Fruit fly (Drosophila melanogaster) whole organism, wandering third instar larva: ENCODE data around the gene Rh5.

ENCODE experiments used
- Abd-B ChIP-seq: fragments of >200 bp; optimal IDR thresholded peaks from 2 replicates; lab custom pipeline; 2017; ENCODE audit warnings: missing biosample characterization, missing genetic modification characterization
- Dif ChIP-seq: fragments of 200-275, 200-300 bp; sonication (Bioruptor generic); optimal IDR thresholded peaks from 2 replicates; lab custom pipeline; 2018; ENCODE audit warnings: missing biosample characterization, missing genetic modification characterization; ENCODE audit not compliant: partially characterized antibody
- Jra ChIP-seq: sonication (Bioruptor generic); optimal IDR thresholded peaks from 2 replicates; lab custom pipeline; 2016; ENCODE audit warnings: missing biosample characterization, missing genetic modification characterization
- Mio ChIP-seq: sonication (Bioruptor generic); optimal IDR thresholded peaks from 2 replicates; lab custom pipeline; 2016; ENCODE audit warnings: missing biosample characterization, missing genetic modification characterization
- Myc ChIP-seq: fragments of >200 bp; optimal IDR thresholded peaks from 2 replicates; lab custom pipeline; 2017
- Rel ChIP-seq, 2 experiments: fragments of 200-800 bp; sonication (Bioruptor generic) in 1 of 2; optimal IDR thresholded peaks; 2 replicates in 1 of 2; 3 replicates in 1 of 2; lab custom pipeline; 2016 to 2019; ENCODE audit warnings: mild to moderate bottlenecking in 2 of 2, missing biosample characterization in 2 of 2, missing genetic modification characterization in 2 of 2, moderate library complexity in 1 of 2
- Sp1 ChIP-seq: fragments of 200-800 bp; sonication (Bioruptor generic); optimal IDR thresholded peaks from 3 replicates; lab custom pipeline; 2019; ENCODE audit warnings: missing biosample characterization, mild to moderate bottlenecking, missing genetic modification characterization, moderate library complexity
- dl ChIP-seq, 2 experiments: fragments of 175-275, 200-275 bp in 1 of 2; fragments of 200-275 bp in 1 of 2; sonication (Bioruptor generic); optimal IDR thresholded peaks; lab custom pipeline; 2018; ENCODE audit warnings: mild to moderate bottlenecking in 2 of 2, missing biosample characterization in 2 of 2, missing genetic modification characterization in 2 of 2, moderate library complexity in 2 of 2; ENCODE audit not compliant: partially characterized antibody in 2 of 2, insufficient read depth in 1 of 2
- dmrt93B ChIP-seq: fragments of 200-800 bp; sonication (Bioruptor generic); optimal IDR thresholded peaks from 2 replicates; lab custom pipeline; 2018; ENCODE audit warnings: missing biosample characterization, mild to moderate bottlenecking, missing genetic modification characterization
- dsf ChIP-seq: sonication (Bioruptor generic); optimal IDR thresholded peaks from 2 replicates; lab custom pipeline; 2016; ENCODE audit warnings: missing biosample characterization, missing genetic modification characterization, borderline replicate concordance
- lola ChIP-seq: fragments of >200 bp; optimal IDR thresholded peaks from 2 replicates; lab custom pipeline; 2017; ENCODE audit warnings: missing biosample characterization, missing genetic modification characterization
- psq ChIP-seq: fragments of 200-800 bp; sonication (Bioruptor generic); optimal IDR thresholded peaks from 3 replicates; lab custom pipeline; 2017; ENCODE audit warnings: missing biosample characterization, mild to moderate bottlenecking, missing genetic modification characterization, moderate library complexity

DNA sequence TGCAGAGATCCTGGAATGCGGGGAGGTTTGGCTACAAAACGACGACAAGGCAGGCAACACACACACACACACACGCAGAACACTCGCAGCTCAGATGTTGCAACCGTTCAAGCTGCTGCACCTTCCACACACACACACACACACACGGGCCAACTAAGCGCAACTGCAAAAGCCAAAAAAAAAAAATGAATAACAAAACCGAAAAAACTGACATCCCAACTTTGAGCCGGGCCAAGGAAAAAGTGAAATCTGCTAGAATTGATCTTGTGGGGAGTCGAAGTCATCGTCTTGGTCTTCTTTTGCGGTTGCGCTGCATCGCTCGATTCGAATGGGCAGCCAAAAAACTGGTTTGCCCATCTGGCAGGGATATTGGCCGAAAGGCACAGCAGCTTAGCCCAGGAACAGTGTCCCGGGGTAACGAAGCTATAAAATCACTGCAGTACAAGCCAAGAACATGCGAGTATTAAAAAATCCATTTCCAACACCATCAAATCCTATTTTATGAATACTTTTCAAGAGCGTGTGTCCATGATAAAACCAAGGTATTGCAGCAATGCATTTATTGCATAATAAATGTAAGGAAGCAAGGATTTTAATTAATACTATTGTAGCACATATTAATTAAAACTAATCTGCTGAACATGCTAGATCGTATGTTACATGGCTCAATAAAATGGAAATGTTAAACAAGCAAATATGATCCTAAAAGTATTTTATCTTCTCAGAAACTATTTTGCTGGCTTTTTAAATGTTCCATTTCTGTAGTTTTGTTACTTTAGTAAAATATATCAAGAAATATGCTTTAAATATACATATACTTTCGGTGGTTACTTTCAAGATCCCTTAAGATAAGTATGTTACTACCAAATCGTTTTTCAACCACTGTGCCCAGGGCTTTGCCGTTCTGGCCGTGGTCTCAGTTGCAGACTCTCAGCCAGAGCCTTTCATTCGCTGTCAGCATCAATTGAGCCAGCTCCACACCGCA lies 42.1 kb upstream of the Rh5 start:
- TF ChIP-seq Jra (GFP tag; lab: Kevin White, UChicago), result no peak
- TF ChIP-seq Rel (GFP tag; optimal IDR thresholded peaks at IDR 0.05; lab: Kevin White, UChicago), result peak; percentile 61
- no peak for TF ChIP-seq Rel (tag; optimal IDR thresholded peaks at IDR 0.05; lab: Kevin White, UChicago)
- peak; percentile 26 for TF ChIP-seq Sp1 (GFP tag; lab: Kevin White, UChicago)
- TF ChIP-seq dsf, result no peak
- TF ChIP-seq Mio (GFP tag; lab: Kevin White, UChicago), result no peak
- TF ChIP-seq Myc (lab: Kevin White, UChicago), result no peak
- no peak for TF ChIP-seq Dif (GFP tag; lab: Kevin White, UChicago)
- TF ChIP-seq psq (GFP tag; lab: Kevin White, UChicago), result peak; percentile 48
- TF ChIP-seq Abd-B, result no peak
- TF ChIP-seq lola (GFP tag; lab: Kevin White, UChicago), result no peak
- TF ChIP-seq dmrt93B (GFP tag; lab: Kevin White, UChicago), result peak; percentile 12
- no peak for TF ChIP-seq dl (GFP tag; optimal IDR thresholded peaks at IDR 0.05; lab: Kevin White, UChicago; ENCODE audit: insufficient read depth in 1 of 2, partially characterized antibody in 2 of 2)
